Fruit fly (Drosophila melanogaster): Measurements from ENCODE around the gene AhcyL2.

Gene AhcyL2

DNA sequence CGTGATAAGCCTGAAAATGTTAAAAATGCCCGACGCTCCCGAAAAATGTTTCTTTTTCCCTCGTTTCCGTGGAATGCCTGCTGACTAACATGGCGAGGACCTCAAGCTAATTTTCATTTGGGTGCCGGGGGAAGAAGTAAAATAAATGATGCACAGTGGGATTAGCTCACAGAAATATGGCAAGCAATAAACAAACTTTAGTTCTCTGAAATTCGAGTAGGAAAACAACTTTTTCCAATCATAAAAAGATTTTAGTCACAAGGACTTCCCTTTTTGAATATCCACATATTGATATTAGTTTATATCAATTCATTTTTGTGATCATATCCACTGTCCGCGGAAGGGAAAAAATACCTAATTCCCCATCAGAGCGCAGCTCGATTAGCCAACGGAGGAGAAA, 40.7 kb downstream of the AhcyL2 start (continued):
- TF ChIP-seq PHDP (tag; optimal IDR thresholded peaks at IDR 0.05) (no peak), CG10959 (GFP tag; IDR thresholded peaks at IDR 0.05) (peak; percentile 35; the same call in 1 of the 2 replicates), CG17361 (GFP tag; IDR thresholded peaks at IDR 0.05) (no peak), fd96Cb (tag; optimal IDR thresholded peaks at IDR 0.05) (peak; percentile 19), CG15696 (tag; optimal IDR thresholded peaks at IDR 0.05) (peak; percentile 21), CG13624 (GFP tag; optimal IDR thresholded peaks at IDR 0.05) (no peak), Scr (GFP tag; IDR thresholded peaks at IDR 0.05; ENCODE audit: partially characterized antibody) (no peak), crol (GFP tag; IDR thresholded peaks at IDR 0.05) (0 out of 2 replicates have a peak, but pooled peaks have one; percentile 11), CG17829 (tag; optimal IDR thresholded peaks at IDR 0.05) (peak; percentile 38), wek (GFP tag; optimal IDR thresholded peaks at IDR 0.05) (no peak), Neu2 (GFP tag; optimal IDR thresholded peaks at IDR 0.05; ENCODE audit: borderline replicate concordance) (no peak), phol (tag; optimal IDR thresholded peaks at IDR 0.05) (peak; percentile 15), CG4730 (GFP tag; IDR thresholded peaks at IDR 0.05) (0 out of 2 replicates have a peak, but pooled peaks have one; percentile 10), CG4404 (GFP tag; IDR thresholded peaks at IDR 0.05) (peak; percentile 38; the same call in 1 of the 2 replicates), CG4707 (GFP tag; optimal IDR thresholded peaks at IDR 0.05) (peak; percentile 6), CG6689 (GFP tag; IDR thresholded peaks at IDR 0.05) (0 out of 2 replicates have a peak, but pooled peaks have one; percentile 11), CG18262 (tag; optimal IDR thresholded peaks at IDR 0.05) (peak; percentile 44), stc (GFP tag; IDR thresholded peaks at IDR 0.05) (no peak), dmrt11E (tag; optimal IDR thresholded peaks at IDR 0.05) (peak; percentile 59), dmrt99B (tag; optimal IDR thresholded peaks at IDR 0.05) (no peak), HLH4C (GFP tag; IDR thresholded peaks at IDR 0.05; ENCODE audit: partially characterized antibody) (no peak), CG8924 (tag; optimal IDR thresholded peaks at IDR 0.05) (no peak), CG4360 (GFP tag; IDR thresholded peaks at IDR 0.05) (no peak), nmo (GFP tag; optimal IDR thresholded peaks at IDR 0.05) (peak; percentile 23), Nf-YB (GFP tag; optimal IDR thresholded peaks at IDR 0.05) (no peak), disco-r (GFP tag; optimal IDR thresholded peaks at IDR 0.05) (no peak), Hmr (GFP tag; optimal IDR thresholded peaks at IDR 0.05) (no peak), CG9727 (GFP tag; optimal IDR thresholded peaks at IDR 0.05) (peak; percentile 5), CG1603 (tag; optimal IDR thresholded peaks at IDR 0.05) (peak; percentile 32), kni (GFP tag; optimal IDR thresholded peaks at IDR 0.05) (no peak), pfk (GFP tag; optimal IDR thresholded peaks at IDR 0.05) (no peak), sens (GFP tag) (peak; percentile 75)

dm6 chr3R:16940520-16940919, 41.4 kb downstream of the AhcyL2 start:
- TF ChIP-seq Nf-YB (GFP tag; optimal IDR thresholded peaks at IDR 0.05) (peak; percentile 75), ewg (GFP tag; optimal IDR thresholded peaks at IDR 0.05) (peak; percentile 42), CG10321 (GFP tag; IDR thresholded peaks at IDR 0.05) (peak; percentile 33; the same call in 1 of the 2 replicates), Deaf1 (tag; optimal IDR thresholded peaks at IDR 0.05) (peak; percentile 85), Bteb2 (GFP tag; optimal IDR thresholded peaks at IDR 0.05) (no peak), Side (GFP tag; optimal IDR thresholded peaks at IDR 0.05) (no peak), abd-A (tag; optimal IDR thresholded peaks at IDR 0.05) (peak; percentile 66), Med (GFP tag) (peak; percentile 40), CG12659 (GFP tag; optimal IDR thresholded peaks at IDR 0.05) (no peak), Adf1 (GFP tag; IDR thresholded peaks at IDR 0.05) (no peak), CG1832 (GFP tag; optimal IDR thresholded peaks at IDR 0.05) (peak; percentile 66), kay (GFP tag; optimal IDR thresholded peaks at IDR 0.05) (no peak), CG7839 (tag; optimal IDR thresholded peaks at IDR 0.05) (no peak), CG9876 (GFP tag; optimal IDR thresholded peaks at IDR 0.05) (no peak), seq (GFP tag; IDR thresholded peaks at IDR 0.05) (peak; percentile 95), Oaz (GFP tag; IDR thresholded peaks at IDR 0.05) (no peak), cg (GFP tag; optimal IDR thresholded peaks at IDR 0.05) (peak; percentile 45), Ets65A (GFP tag) (no peak), Nf-YC (tag; optimal IDR thresholded peaks at IDR 0.05) (peak; percentile 91)

Measured in whole organism, embryonic.